Fruit fly (Drosophila melanogaster) whole organism, embryonic: ENCODE measurements around the gene CG45011.

Experiments used
- CG10565 ChIP-seq: fragments of 200-800 bp; sonication (Bioruptor generic); optimal IDR thresholded peaks from 3 replicates; lab custom pipeline; 2016; ENCODE audit warnings: missing biosample characterization, mild to moderate bottlenecking, missing genetic modification characterization
- CG11085 ChIP-seq: fragments of 200-800 bp; sonication (Bioruptor generic); IDR thresholded peaks from 2 replicates; pipeline ENCODE4 v1.3.6; 2022; ENCODE audit warnings: missing biosample characterization, missing genetic modification characterization
- CG11456 ChIP-seq: fragments of 200-800 bp; sonication (Bioruptor generic); IDR thresholded peaks from 3 replicates; pipeline ENCODE4 v1.3.6; 2022; ENCODE audit warnings: missing biosample characterization, missing genetic modification characterization
- CG11560 ChIP-seq: fragments of 200-800 bp; sonication (Bioruptor generic); IDR thresholded peaks from 3 replicates; pipeline ENCODE4 v1.3.6; 2022; ENCODE audit warnings: missing biosample characterization, missing genetic modification characterization
- CG12104 ChIP-seq: fragments of 200-800 bp; sonication (Bioruptor generic); optimal IDR thresholded peaks from 3 replicates; lab custom pipeline; 2016; ENCODE audit warnings: missing biosample characterization, missing genetic modification characterization
- CG12391 ChIP-seq: fragments of 200-800 bp; sonication (Bioruptor generic); optimal IDR thresholded peaks from 3 replicates; lab custom pipeline; 2018; ENCODE audit warnings: missing biosample characterization, mild to moderate bottlenecking, missing genetic modification characterization, moderate library complexity
- CG12769 ChIP-seq: fragments of 200-800 bp; sonication (Bioruptor generic); optimal IDR thresholded peaks from 2 replicates; lab custom pipeline; 2019; ENCODE audit warnings: missing biosample characterization, mild to moderate bottlenecking, missing genetic modification characterization, moderate library complexity
- CG13287 ChIP-seq: fragments of 200-800 bp; sonication (Bioruptor generic); IDR thresholded peaks from 2 replicates; pipeline ENCODE4 v1.3.6; 2022; ENCODE audit warnings: missing biosample characterization, missing genetic modification characterization; ENCODE audit not compliant: partially characterized antibody
- CG13624 ChIP-seq: fragments of 200-800 bp; sonication (Bioruptor generic); optimal IDR thresholded peaks from 2 replicates; lab custom pipeline; 2016; ENCODE audit warnings: missing biosample characterization, missing genetic modification characterization
- CG13894 ChIP-seq: fragments of 200-800 bp; sonication (Bioruptor generic); optimal IDR thresholded peaks from 3 replicates; lab custom pipeline; 2018; ENCODE audit warnings: missing biosample characterization, mild to moderate bottlenecking, missing genetic modification characterization, moderate library complexity
- CG14014 ChIP-seq: fragments of 200-800 bp; sonication (Bioruptor generic); IDR thresholded peaks from 2 replicates; pipeline ENCODE4 v1.3.6; 2022; ENCODE audit warnings: missing biosample characterization, missing genetic modification characterization
- CG15011 ChIP-seq: fragments of 200-800 bp; sonication (Bioruptor generic); optimal IDR thresholded peaks from 3 replicates; lab custom pipeline; 2018; ENCODE audit warnings: missing biosample characterization, mild to moderate bottlenecking, missing genetic modification characterization
- CG15601 ChIP-seq: fragments of 200-800 bp; sonication (Bioruptor generic); optimal IDR thresholded peaks from 3 replicates; lab custom pipeline; 2019; ENCODE audit warnings: missing biosample characterization, mild to moderate bottlenecking, missing genetic modification characterization, moderate library complexity
- CG16813 ChIP-seq: fragments of 200-800 bp; sonication (Bioruptor generic); IDR thresholded peaks from 3 replicates; pipeline ENCODE4 v1.3.6; 2022; ENCODE audit warnings: missing biosample characterization, missing genetic modification characterization; ENCODE audit not compliant: partially characterized antibody
- CG2129 ChIP-seq: fragments of 200-800 bp; sonication (Bioruptor generic); IDR thresholded peaks from 2 replicates; pipeline ENCODE4 v1.3.6; 2022; ENCODE audit warnings: missing biosample characterization, missing genetic modification characterization; ENCODE audit not compliant: partially characterized antibody
- CG30431 ChIP-seq: fragments of 200-800 bp; sonication (Bioruptor generic); optimal IDR thresholded peaks from 2 replicates; lab custom pipeline; 2017; ENCODE audit warnings: missing biosample characterization, missing genetic modification characterization
- CG4404 ChIP-seq: fragments of 200-800 bp; sonication (Bioruptor generic); IDR thresholded peaks from 2 replicates; pipeline ENCODE4 v1.3.6; 2022; ENCODE audit warnings: missing biosample characterization, missing genetic modification characterization
- CG5245 ChIP-seq: fragments of 200-800 bp; sonication (Bioruptor generic); optimal IDR thresholded peaks from 3 replicates; lab custom pipeline; 2016; ENCODE audit warnings: missing biosample characterization, missing genetic modification characterization
- CG7839 ChIP-seq: fragments of 200-800 bp; sonication (Bioruptor generic); optimal IDR thresholded peaks from 3 replicates; lab custom pipeline; 2018; ENCODE audit warnings: missing biosample characterization, mild to moderate bottlenecking, missing genetic modification characterization, moderate library complexity
- CG7963 ChIP-seq: fragments of 200-800 bp; sonication (Bioruptor generic); IDR thresholded peaks from 3 replicates; pipeline ENCODE4 v1.3.6; 2022; ENCODE audit warnings: missing biosample characterization, missing genetic modification characterization; ENCODE audit not compliant: partially characterized antibody
- CG8290 ChIP-seq, 3 experiments: fragments of 200-800 bp; sonication (Bioruptor generic); optimal IDR thresholded peaks; 2 replicates each; lab custom pipeline; 2016 to 2019; ENCODE audit warnings: missing biosample characterization in 3 of 3, missing genetic modification characterization in 3 of 3, mild to moderate bottlenecking in 2 of 3, moderate library complexity in 1 of 3
- CG9876 ChIP-seq: fragments of 200-800 bp; sonication (Bioruptor generic); optimal IDR thresholded peaks from 2 replicates; lab custom pipeline; 2016; ENCODE audit warnings: missing biosample characterization, missing genetic modification characterization
- Chrac-16 ChIP-seq: fragments of 200-800 bp; sonication (Bioruptor generic); optimal IDR thresholded peaks from 3 replicates; lab custom pipeline; 2016; ENCODE audit warnings: missing biosample characterization, missing genetic modification characterization
- CoRest ChIP-seq: fragments of 200-800 bp; sonication (Bioruptor generic); optimal IDR thresholded peaks from 3 replicates; lab custom pipeline; 2018; ENCODE audit warnings: missing biosample characterization, mild to moderate bottlenecking, missing genetic modification characterization, moderate library complexity
- Drgx ChIP-seq: fragments of 200-800 bp; sonication (Bioruptor generic); IDR thresholded peaks from 2 replicates; pipeline ENCODE4 v1.3.6; 2022; ENCODE audit warnings: missing biosample characterization, missing genetic modification characterization
- HLH4C ChIP-seq: fragments of 200-800 bp; sonication (Bioruptor generic); IDR thresholded peaks from 3 replicates; pipeline ENCODE4 v1.3.6; 2022; ENCODE audit warnings: missing biosample characterization, missing genetic modification characterization; ENCODE audit not compliant: partially characterized antibody
- HLH54F ChIP-seq: fragments of 200-800 bp; sonication (Bioruptor generic); optimal IDR thresholded peaks from 3 replicates; lab custom pipeline; 2016; ENCODE audit warnings: missing biosample characterization, missing genetic modification characterization
- Mrtf ChIP-seq: fragments of 200-800 bp; sonication (Bioruptor generic); IDR thresholded peaks from 3 replicates; pipeline ENCODE4 v1.3.6; 2022; ENCODE audit warnings: missing biosample characterization, missing genetic modification characterization
- Neu2 ChIP-seq: fragments of 200-800 bp; sonication (Bioruptor generic); optimal IDR thresholded peaks from 3 replicates; lab custom pipeline; 2016; ENCODE audit warnings: missing biosample characterization, missing genetic modification characterization, borderline replicate concordance
- Ptx1 ChIP-seq: fragments of 200-800 bp; sonication (Bioruptor generic); IDR thresholded peaks from 2 replicates; pipeline ENCODE4 v1.3.6; 2022; ENCODE audit warnings: missing biosample characterization, missing genetic modification characterization
- Six4 ChIP-seq: fragments of 200-800 bp; sonication (Bioruptor generic); optimal IDR thresholded peaks from 2 replicates; lab custom pipeline; 2016; ENCODE audit warnings: missing biosample characterization, missing genetic modification characterization
- aop ChIP-seq: fragments of 200-800 bp; sonication (Bioruptor generic); IDR thresholded peaks from 2 replicates; pipeline ENCODE4 v1.3.6; 2022; ENCODE audit warnings: missing biosample characterization, missing genetic modification characterization
- ash1 ChIP-seq: fragments of 200-800 bp; sonication (Bioruptor generic); optimal IDR thresholded peaks from 2 replicates; lab custom pipeline; 2018; ENCODE audit warnings: missing biosample characterization, mild to moderate bottlenecking, missing genetic modification characterization
- ato ChIP-seq: fragments of 200-800 bp; sonication (Bioruptor generic); IDR thresholded peaks from 2 replicates; pipeline ENCODE4 v1.3.6; 2022; ENCODE audit warnings: missing biosample characterization, missing genetic modification characterization; ENCODE audit not compliant: partially characterized antibody
- crc ChIP-seq: fragments of 200-800 bp; sonication (Bioruptor generic); optimal IDR thresholded peaks from 2 replicates; lab custom pipeline; 2016; ENCODE audit warnings: missing biosample characterization, missing genetic modification characterization
- cwo ChIP-seq: fragments of 200-800 bp; sonication (Bioruptor generic); optimal IDR thresholded peaks from 3 replicates; lab custom pipeline; 2017; ENCODE audit warnings: missing biosample characterization, missing genetic modification characterization, mild to moderate bottlenecking, moderate library complexity, missing genetic modification reagents
- dati ChIP-seq: fragments of 200-800 bp; sonication (Bioruptor generic); IDR thresholded peaks from 2 replicates; pipeline ENCODE4 v1.3.6; 2022; ENCODE audit warnings: missing biosample characterization, missing genetic modification characterization
- en ChIP-seq: fragments of 200-800 bp; sonication (Bioruptor generic); optimal IDR thresholded peaks from 2 replicates; lab custom pipeline; 2016; ENCODE audit warnings: missing biosample characterization, missing genetic modification characterization
- exex ChIP-seq: fragments of 200-800 bp; sonication (Bioruptor generic); optimal IDR thresholded peaks from 4 replicates; lab custom pipeline; 2018; ENCODE audit warnings: missing biosample characterization, mild to moderate bottlenecking, missing genetic modification characterization, moderate library complexity
- gcm2 ChIP-seq: fragments of 200-800 bp; sonication (Bioruptor generic); optimal IDR thresholded peaks from 2 replicates; lab custom pipeline; 2016; ENCODE audit warnings: missing biosample characterization, missing genetic modification characterization
- jigr1 ChIP-seq: fragments of 200-800 bp; sonication (Bioruptor generic); IDR thresholded peaks from 3 replicates; pipeline ENCODE4 v1.3.6; 2022; ENCODE audit warnings: missing biosample characterization, missing genetic modification characterization
- jumu ChIP-seq: fragments of 200-800 bp; sonication (Bioruptor generic); optimal IDR thresholded peaks from 3 replicates; lab custom pipeline; 2016; ENCODE audit warnings: missing biosample characterization, missing genetic modification characterization
- kay ChIP-seq: fragments of 200-800 bp; sonication (Bioruptor generic); optimal IDR thresholded peaks from 2 replicates; lab custom pipeline; 2016; ENCODE audit warnings: missing biosample characterization, missing genetic modification characterization
- klu ChIP-seq: fragments of 200-800 bp; sonication (Bioruptor generic); IDR thresholded peaks from 2 replicates; pipeline ENCODE4 v1.3.6; 2022; ENCODE audit warnings: missing biosample characterization, missing genetic modification characterization
- lmd ChIP-seq: fragments of 200-800 bp; sonication (Bioruptor generic); IDR thresholded peaks from 2 replicates; pipeline ENCODE4 v1.3.6; 2022; ENCODE audit warnings: missing biosample characterization, missing genetic modification characterization
- ro ChIP-seq: fragments of 200-800 bp; sonication (Bioruptor generic); IDR thresholded peaks from 2 replicates; pipeline ENCODE4 v1.3.6; 2022; ENCODE audit warnings: missing biosample characterization, missing genetic modification characterization
- sim ChIP-seq: fragments of 200-800 bp; sonication (Bioruptor generic); IDR thresholded peaks from 2 replicates; pipeline ENCODE4 v1.3.6; 2022; ENCODE audit warnings: missing biosample characterization, missing genetic modification characterization
- tll ChIP-seq, 2 experiments: fragments of 200-800 bp in 1 of 2; fragments of >200 bp in 1 of 2; sonication (Bioruptor generic) in 1 of 2; optimal IDR thresholded peaks; 2 replicates each; lab custom pipeline; 2017 to 2019; ENCODE audit warnings: missing biosample characterization in 2 of 2, missing genetic modification characterization in 2 of 2, mild to moderate bottlenecking in 1 of 2, moderate library complexity in 1 of 2
- z ChIP-seq: fragments of 200-800 bp; sonication (Bioruptor generic); IDR thresholded peaks from 3 replicates; pipeline ENCODE4 v1.3.6; 2022; ENCODE audit warnings: missing biosample characterization, missing genetic modification characterization
- zen ChIP-seq: fragments of 200-800 bp; sonication (Bioruptor generic); optimal IDR thresholded peaks from 3 replicates; lab custom pipeline; 2018; ENCODE audit warnings: missing biosample characterization, mild to moderate bottlenecking, missing genetic modification characterization, moderate library complexity

Gene CG45011

DNA sequence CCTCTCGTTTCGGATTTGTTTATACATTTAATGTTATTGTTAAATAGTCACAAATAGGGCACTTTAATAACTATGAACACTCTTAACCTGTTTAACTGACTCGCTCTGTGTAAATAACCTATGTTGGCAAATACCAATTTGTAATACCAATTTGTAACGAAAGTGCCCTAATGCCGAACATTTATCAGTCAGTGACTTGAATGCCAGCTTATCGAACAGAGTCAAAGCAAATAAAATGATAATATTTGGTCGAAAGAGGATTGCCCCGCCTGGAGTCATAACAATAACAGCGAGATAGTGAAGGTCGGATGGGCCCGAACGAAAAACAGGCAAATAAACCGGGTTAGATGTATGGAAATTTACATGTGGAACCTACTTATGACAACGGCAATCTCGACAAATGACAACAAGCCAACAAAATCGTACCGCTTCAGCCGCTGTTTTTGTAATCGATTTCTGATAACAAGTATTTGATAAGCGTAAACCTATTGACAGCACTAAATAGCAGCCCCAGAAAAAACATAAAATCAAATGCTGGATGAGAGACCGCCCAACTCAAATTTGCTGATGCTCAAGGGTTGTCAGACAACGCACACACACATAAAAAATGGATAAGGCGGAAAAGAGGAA, 11.4 kb downstream of the CG45011 start (continued):
- TF ChIP-seq CG4404 (GFP tag; lab: Robert Waterston, UW) (no peak), jigr1 (GFP tag; lab: Robert Waterston, UW) (no peak), CG2129 (no peak), CG14014 (GFP tag; lab: Robert Waterston, UW) (peak; percentile 29; the same call in 1 of the 2 replicates), gcm2 (GFP tag; lab: Kevin White, UChicago) (no peak), CG16813 (no peak), ato (no peak), Neu2 (GFP tag; lab: Kevin White, UChicago) (no peak), CG11085 (GFP tag; lab: Robert Waterston, UW) (no peak), Drgx (no peak), CG13894 (tag; lab: Kevin White, UChicago) (peak; percentile 25), CG5245 (GFP tag; lab: Kevin White, UChicago) (no peak), CG7839 (tag; lab: Kevin White, UChicago) (no peak), CG12769 (peak; percentile 43), Ptx1 (GFP tag; lab: Robert Waterston, UW) (0 out of 2 replicates have a peak, but pooled peaks have one; percentile 13), ash1 (GFP tag; lab: Kevin White, UChicago) (no peak), CG9876 (GFP tag; lab: Kevin White, UChicago) (no peak), CG30431 (GFP tag; lab: Kevin White, UChicago) (no peak), exex (tag; lab: Kevin White, UChicago) (peak; percentile 76), tll (GFP tag; optimal IDR thresholded peaks at IDR 0.05; lab: Kevin White, UChicago) (no peak), Mrtf (GFP tag; lab: Robert Waterston, UW) (no peak), zen (tag; lab: Kevin White, UChicago) (no peak), CG8290 (GFP tag; optimal IDR thresholded peaks at IDR 0.05; lab: Kevin White, UChicago) (no peak), CG8290 (tag; optimal IDR thresholded peaks at IDR 0.05; lab: Kevin White, UChicago) (peak in 1 of 2 experiments; percentile 60), CG13624 (no peak), jumu (GFP tag; lab: Kevin White, UChicago) (no peak), CG12391 (tag; lab: Kevin White, UChicago) (no peak), HLH54F (GFP tag; lab: Kevin White, UChicago) (no peak), Chrac-16 (GFP tag; lab: Kevin White, UChicago) (no peak), CG15011 (GFP tag; lab: Kevin White, UChicago) (no peak), ro (GFP tag; lab: Robert Waterston, UW) (no peak), aop (GFP tag; lab: Robert Waterston, UW) (no peak), z (GFP tag; lab: Robert Waterston, UW) (no peak), crc (GFP tag; lab: Kevin White, UChicago) (no peak), dati (GFP tag; lab: Robert Waterston, UW) (no peak), cwo (GFP tag; lab: Kevin White, UChicago) (no peak), CoRest (tag; lab: Kevin White, UChicago) (no peak), CG15601 (no peak), HLH4C (GFP tag; lab: Robert Waterston, UW) (no peak), CG11456 (GFP tag; lab: Robert Waterston, UW) (no peak), klu (GFP tag; lab: Robert Waterston, UW) (no peak), en (GFP tag; lab: Kevin White, UChicago) (no peak), CG12104 (no peak), sim (GFP tag; lab: Robert Waterston, UW) (no peak), CG10565 (GFP tag; lab: Kevin White, UChicago) (no peak), lmd (GFP tag; lab: Robert Waterston, UW) (no peak), kay (GFP tag; lab: Kevin White, UChicago) (no peak), CG13287 (GFP tag; lab: Robert Waterston, UW) (no peak), Six4 (no peak), CG7963 (GFP tag; lab: Robert Waterston, UW) (no peak), CG11560 (tag; lab: Robert Waterston, UW) (no peak)
